Fruit fly (Drosophila melanogaster) whole organism, embryonic: ENCODE data around the gene Cul6.

Source experiments
- CG10654 ChIP-seq: fragments of 200-800 bp; sonication (Bioruptor generic); optimal IDR thresholded peaks from 2 replicates; lab custom pipeline; 2016; ENCODE audit warnings: missing biosample characterization, missing genetic modification characterization
- CG10979 ChIP-seq: fragments of 200-800 bp; sonication (Bioruptor generic); optimal IDR thresholded peaks from 2 replicates; lab custom pipeline; 2018; ENCODE audit warnings: missing biosample characterization, mild to moderate bottlenecking, missing genetic modification characterization, moderate library complexity
- CG11504 ChIP-seq: fragments of 200-800 bp; sonication (Bioruptor generic); optimal IDR thresholded peaks from 3 replicates; lab custom pipeline; 2019; ENCODE audit warnings: missing biosample characterization, mild to moderate bottlenecking, missing genetic modification characterization, moderate library complexity
- CG12219 ChIP-seq: fragments of 200-800 bp; sonication (Bioruptor generic); optimal IDR thresholded peaks from 3 replicates; lab custom pipeline; 2018; ENCODE audit warnings: missing biosample characterization, mild to moderate bottlenecking, missing genetic modification characterization
- CG1233 ChIP-seq: fragments of 200-800 bp; sonication (Bioruptor generic); optimal IDR thresholded peaks from 4 replicates; lab custom pipeline; 2018; ENCODE audit warnings: missing biosample characterization, mild to moderate bottlenecking, missing genetic modification characterization
- CG14667 ChIP-seq: fragments of 200-800 bp; sonication (Bioruptor generic); IDR thresholded peaks from 2 replicates; pipeline ENCODE4 v1.3.6; 2022; ENCODE audit warnings: missing biosample characterization, missing genetic modification characterization
- CG15269 ChIP-seq: fragments of 200-800 bp; sonication (Bioruptor generic); optimal IDR thresholded peaks from 2 replicates; lab custom pipeline; 2018; ENCODE audit warnings: missing biosample characterization, mild to moderate bottlenecking, missing genetic modification characterization, moderate library complexity
- CG15514 ChIP-seq: fragments of 200-800 bp; sonication (Bioruptor generic); optimal IDR thresholded peaks from 3 replicates; lab custom pipeline; 2017; ENCODE audit warnings: missing biosample characterization, missing genetic modification characterization, mild to moderate bottlenecking, moderate library complexity, missing genetic modification reagents
- CG16779 ChIP-seq: fragments of 200-800 bp; sonication (Bioruptor generic); IDR thresholded peaks from 2 replicates; pipeline ENCODE4 v1.3.6; 2022; ENCODE audit warnings: missing biosample characterization, missing genetic modification characterization
- CG17361 ChIP-seq: fragments of 200-800 bp; sonication (Bioruptor generic); IDR thresholded peaks from 3 replicates; pipeline ENCODE4 v1.3.6; 2022; ENCODE audit warnings: missing biosample characterization, missing genetic modification characterization
- CG17829 ChIP-seq: fragments of 200-800 bp; optimal IDR thresholded peaks from 2 replicates; lab custom pipeline; 2019; ENCODE audit warnings: missing biosample characterization, mild to moderate bottlenecking, missing genetic modification characterization, moderate library complexity
- CG30431 ChIP-seq: fragments of 200-800 bp; sonication (Bioruptor generic); optimal IDR thresholded peaks from 2 replicates; lab custom pipeline; 2017; ENCODE audit warnings: missing biosample characterization, missing genetic modification characterization
- CG3281 ChIP-seq: fragments of 200-800 bp; sonication (Bioruptor generic); optimal IDR thresholded peaks from 3 replicates; lab custom pipeline; 2017; ENCODE audit warnings: missing biosample characterization, mild to moderate bottlenecking, missing genetic modification characterization
- CG34224 ChIP-seq: fragments of 200-800 bp; sonication (Bioruptor generic); IDR thresholded peaks from 3 replicates; pipeline ENCODE4 v1.3.6; 2022; ENCODE audit warnings: missing biosample characterization, missing genetic modification characterization; ENCODE audit not compliant: partially characterized antibody
- CG9437 ChIP-seq: fragments of 200-800 bp; sonication (Bioruptor generic); optimal IDR thresholded peaks from 2 replicates; lab custom pipeline; 2018; ENCODE audit warnings: missing biosample characterization, mild to moderate bottlenecking, missing genetic modification characterization
- CG9609 ChIP-seq: fragments of 200-800 bp; sonication (Bioruptor generic); optimal IDR thresholded peaks from 3 replicates; lab custom pipeline; 2016; ENCODE audit warnings: missing biosample characterization, missing genetic modification characterization
- D19A ChIP-seq: fragments of 200-800 bp; optimal IDR thresholded peaks from 3 replicates; lab custom pipeline; 2019; ENCODE audit warnings: missing biosample characterization, mild to moderate bottlenecking, missing genetic modification characterization, moderate library complexity
- Dad ChIP-seq: fragments of 200-800 bp; sonication (Bioruptor generic); optimal IDR thresholded peaks from 3 replicates; lab custom pipeline; 2016; ENCODE audit warnings: missing biosample characterization, missing genetic modification characterization
- Dbx ChIP-seq: fragments of 200-800 bp; sonication (Bioruptor generic); IDR thresholded peaks from 3 replicates; pipeline ENCODE4 v1.3.6; 2022; ENCODE audit warnings: missing biosample characterization, missing genetic modification characterization
- Doc3 ChIP-seq: fragments of 200-800 bp; sonication (Bioruptor generic); IDR thresholded peaks from 3 replicates; pipeline ENCODE4 v1.3.6; 2022; ENCODE audit warnings: missing biosample characterization, missing genetic modification characterization; ENCODE audit not compliant: partially characterized antibody
- E2f1 ChIP-seq: fragments of 200-800 bp; sonication (Bioruptor generic); IDR thresholded peaks from 2 replicates; pipeline ENCODE4 v1.3.6; 2022; ENCODE audit warnings: missing biosample characterization, missing genetic modification characterization
- Gug ChIP-seq: fragments of 200-800 bp; sonication (Bioruptor generic); IDR thresholded peaks from 4 replicates; pipeline ENCODE4 v1.3.6; 2022; ENCODE audit warnings: missing biosample characterization, missing genetic modification characterization
- Mad ChIP-seq: fragments of 200-800 bp; sonication (Bioruptor generic); optimal IDR thresholded peaks from 2 replicates; lab custom pipeline; 2016; ENCODE audit warnings: missing biosample characterization, missing genetic modification characterization
- Six4 ChIP-seq: fragments of 200-800 bp; sonication (Bioruptor generic); optimal IDR thresholded peaks from 2 replicates; lab custom pipeline; 2016; ENCODE audit warnings: missing biosample characterization, missing genetic modification characterization
- ato ChIP-seq: fragments of 200-800 bp; sonication (Bioruptor generic); IDR thresholded peaks from 2 replicates; pipeline ENCODE4 v1.3.6; 2022; ENCODE audit warnings: missing biosample characterization, missing genetic modification characterization; ENCODE audit not compliant: partially characterized antibody
- cg ChIP-seq: fragments of 200-800 bp; sonication (Bioruptor generic); optimal IDR thresholded peaks from 3 replicates; lab custom pipeline; 2019; ENCODE audit warnings: missing biosample characterization, mild to moderate bottlenecking, missing genetic modification characterization, moderate library complexity
- ci ChIP-seq: fragments of 200-800 bp; sonication (Bioruptor generic); IDR thresholded peaks from 3 replicates; pipeline ENCODE4 v1.3.6; 2022; ENCODE audit warnings: missing biosample characterization, missing genetic modification characterization
- crp ChIP-seq, 2 experiments: fragments of 200-800 bp; sonication (Bioruptor generic); optimal IDR thresholded peaks; 2 replicates in 1 of 2; 3 replicates in 1 of 2; lab custom pipeline; 2017; ENCODE audit warnings: missing biosample characterization in 2 of 2, missing genetic modification characterization in 2 of 2, mild to moderate bottlenecking in 1 of 2, moderate library complexity in 1 of 2
- cwo ChIP-seq: fragments of 200-800 bp; sonication (Bioruptor generic); optimal IDR thresholded peaks from 3 replicates; lab custom pipeline; 2017; ENCODE audit warnings: missing biosample characterization, missing genetic modification characterization, mild to moderate bottlenecking, moderate library complexity, missing genetic modification reagents
- dati ChIP-seq: fragments of 200-800 bp; sonication (Bioruptor generic); IDR thresholded peaks from 2 replicates; pipeline ENCODE4 v1.3.6; 2022; ENCODE audit warnings: missing biosample characterization, missing genetic modification characterization
- dm ChIP-seq: fragments of 200-800 bp; sonication (Bioruptor generic); optimal IDR thresholded peaks from 3 replicates; lab custom pipeline; 2016; ENCODE audit warnings: missing biosample characterization, missing genetic modification characterization
- ems ChIP-seq: fragments of 200-800 bp; sonication (Bioruptor generic); optimal IDR thresholded peaks from 3 replicates; lab custom pipeline; 2016; ENCODE audit warnings: missing biosample characterization, missing genetic modification characterization
- gcm2 ChIP-seq: fragments of 200-800 bp; sonication (Bioruptor generic); optimal IDR thresholded peaks from 2 replicates; lab custom pipeline; 2016; ENCODE audit warnings: missing biosample characterization, missing genetic modification characterization
- grau ChIP-seq: fragments of 200-800 bp; optimal IDR thresholded peaks from 3 replicates; lab custom pipeline; 2019; ENCODE audit warnings: missing biosample characterization, mild to moderate bottlenecking, missing genetic modification characterization, moderate library complexity
- hb ChIP-seq: fragments of 200-800 bp; sonication (Bioruptor generic); IDR thresholded peaks from 3 replicates; pipeline ENCODE4 v1.3.6; 2022; ENCODE audit warnings: missing biosample characterization, missing genetic modification characterization; ENCODE audit not compliant: partially characterized antibody
- hkb ChIP-seq, 2 experiments: fragments of 200-800 bp in 1 of 2; fragments of >200 bp in 1 of 2; sonication (Bioruptor generic) in 1 of 2; IDR thresholded peaks in 1 of 2; optimal IDR thresholded peaks in 1 of 2; 2 replicates each; pipeline versions ENCODE4 v1.3.6 to Lab custom; 2017 to 2022; ENCODE audit warnings: missing biosample characterization in 1 of 2, missing genetic modification characterization in 1 of 2
- ind ChIP-seq: fragments of 200-800 bp; sonication (Bioruptor generic); optimal IDR thresholded peaks from 3 replicates; lab custom pipeline; 2016; ENCODE audit warnings: missing biosample characterization, missing genetic modification characterization
- jing ChIP-seq: fragments of 200-800 bp; sonication (Bioruptor generic); optimal IDR thresholded peaks from 2 replicates; lab custom pipeline; 2018; ENCODE audit warnings: missing biosample characterization, mild to moderate bottlenecking, missing genetic modification characterization
- lilli ChIP-seq: fragments of 200-800 bp; sonication (Bioruptor generic); optimal IDR thresholded peaks from 3 replicates; lab custom pipeline; 2016; ENCODE audit warnings: missing biosample characterization, missing genetic modification characterization
- nerfin-2 ChIP-seq: fragments of 200-800 bp; sonication (Bioruptor generic); IDR thresholded peaks from 2 replicates; pipeline ENCODE4 v1.3.6; 2022; ENCODE audit warnings: missing biosample characterization, missing genetic modification characterization; ENCODE audit not compliant: partially characterized antibody
- odd ChIP-seq: fragments of 200-800 bp; sonication (Bioruptor generic); optimal IDR thresholded peaks from 2 replicates; lab custom pipeline; 2017; ENCODE audit warnings: missing biosample characterization, mild to moderate bottlenecking, missing genetic modification characterization
- otp ChIP-seq: fragments of 200-800 bp; sonication (Bioruptor generic); IDR thresholded peaks from 3 replicates; pipeline ENCODE4, ENCODE4 v1.3.6; 2022; ENCODE audit warnings: missing biosample characterization, missing genetic modification characterization
- pb ChIP-seq: fragments of 200-800 bp; sonication (Bioruptor generic); optimal IDR thresholded peaks from 3 replicates; lab custom pipeline; 2016; ENCODE audit warnings: missing biosample characterization, missing genetic modification characterization
- repo ChIP-seq: fragments of 200-800 bp; sonication (Bioruptor generic); optimal IDR thresholded peaks from 2 replicates; lab custom pipeline; 2016; ENCODE audit warnings: missing biosample characterization, missing genetic modification characterization
- toy ChIP-seq: fragments of 200-800 bp; sonication (Bioruptor generic); IDR thresholded peaks from 2 replicates; pipeline ENCODE4 v1.3.6; 2022; ENCODE audit warnings: missing biosample characterization, missing genetic modification characterization

The Cul6 gene

DNA sequence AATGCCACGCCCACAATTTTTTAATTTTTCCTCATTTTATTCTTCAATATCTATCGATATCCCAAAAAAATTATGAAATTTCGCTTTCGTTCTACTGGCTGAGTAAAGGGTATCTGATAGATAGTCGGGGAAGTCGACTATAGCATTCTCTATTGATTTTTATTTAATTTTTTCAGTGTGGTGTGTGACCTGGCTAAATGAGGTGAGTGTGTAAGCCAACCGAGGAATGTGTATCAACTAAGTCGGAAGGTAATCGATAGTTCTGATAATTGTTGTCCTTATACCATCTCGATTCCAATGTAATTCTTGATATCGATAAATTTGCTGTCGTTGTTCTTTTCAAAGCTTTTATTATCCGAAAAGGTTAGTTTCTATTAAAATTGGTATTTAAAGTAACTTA lies 5.0 kb downstream of the Cul6 start, which contains the start of gene CG11263 (continued):
- TF ChIP-seq ci (GFP tag; lab: Robert Waterston, UW) (0 out of 3 replicates have a peak, but pooled peaks have one; percentile 17), Dad (GFP tag; lab: Kevin White, UChicago) (peak; percentile 25), CG16779 (GFP tag; lab: Robert Waterston, UW) (no peak), CG12219 (GFP tag; lab: Kevin White, UChicago) (no peak), CG15514 (peak; percentile 69), CG17361 (GFP tag; lab: Robert Waterston, UW) (peak; percentile 37; the same call in 1 of the 3 replicates), Six4 (GFP tag; lab: Kevin White, UChicago) (peak; percentile 6), CG11504 (tag; lab: Kevin White, UChicago) (no peak), gcm2 (GFP tag; lab: Kevin White, UChicago) (peak; percentile 12), hb (GFP tag; lab: Robert Waterston, UW) (peak; percentile 83), ind (GFP tag; lab: Kevin White, UChicago) (peak; percentile 43), dm (GFP tag; lab: Kevin White, UChicago) (peak; percentile 54), CG17829 (peak; percentile 21), repo (GFP tag; lab: Kevin White, UChicago) (peak; percentile 7), E2f1 (GFP tag; lab: Robert Waterston, UW) (peak; percentile 50), CG3281 (GFP tag; lab: Kevin White, UChicago) (peak; percentile 28), CG15269 (tag; lab: Kevin White, UChicago) (peak; percentile 28), CG9609 (GFP tag; lab: Kevin White, UChicago) (peak; percentile 18), Gug (GFP tag; lab: Robert Waterston, UW) (peak; percentile 53; the same call in 1 of the 4 replicates), Doc3 (peak; percentile 71; the same call in 2 of the 3 replicates), ato (GFP tag; lab: Robert Waterston, UW) (peak; percentile 90), ems (GFP tag; lab: Kevin White, UChicago) (peak; percentile 50), crp (GFP tag; optimal IDR thresholded peaks at IDR 0.05; lab: Kevin White, UChicago) (peak in 1 of 2 experiments; percentile 49), D19A (tag; lab: Kevin White, UChicago) (peak; percentile 44)

DNA sequence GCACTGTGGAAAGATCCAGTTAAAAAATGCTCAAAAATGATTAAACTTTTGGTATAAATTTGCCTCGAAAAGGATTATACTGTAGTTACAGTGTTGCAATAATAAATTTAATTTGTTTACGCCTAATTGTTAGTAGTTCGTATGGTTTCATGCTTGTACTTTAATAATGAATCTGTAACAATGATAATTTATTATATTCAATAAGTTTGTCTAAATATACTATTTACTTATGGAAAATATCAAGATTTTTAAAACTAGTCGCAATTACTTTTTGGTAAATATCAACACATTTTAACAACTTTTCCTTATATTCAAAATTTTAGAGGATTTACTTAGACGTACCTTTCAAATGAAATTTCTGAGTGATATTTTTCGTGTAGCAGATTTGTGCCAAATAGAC lies 16.6 kb downstream of the Cul6 start, which contains the start of gene CG11262:
Gene CG11262, plus strand, starts transcription at position 301 of the 400 bp plus-strand sequence.
- TF ChIP-seq CG10979 (tag; lab: Kevin White, UChicago) (no peak), grau (tag; lab: Kevin White, UChicago) (no peak), CG10654 (GFP tag; lab: Kevin White, UChicago) (no peak), Mad (GFP tag; lab: Kevin White, UChicago) (no peak), toy (GFP tag; lab: Robert Waterston, UW) (no peak), hkb (optimal IDR thresholded peaks at IDR 0.05; lab: Kevin White, UChicago) (no peak), hkb (GFP tag; IDR thresholded peaks at IDR 0.05; lab: Robert Waterston, UW) (no peak)

DNA sequence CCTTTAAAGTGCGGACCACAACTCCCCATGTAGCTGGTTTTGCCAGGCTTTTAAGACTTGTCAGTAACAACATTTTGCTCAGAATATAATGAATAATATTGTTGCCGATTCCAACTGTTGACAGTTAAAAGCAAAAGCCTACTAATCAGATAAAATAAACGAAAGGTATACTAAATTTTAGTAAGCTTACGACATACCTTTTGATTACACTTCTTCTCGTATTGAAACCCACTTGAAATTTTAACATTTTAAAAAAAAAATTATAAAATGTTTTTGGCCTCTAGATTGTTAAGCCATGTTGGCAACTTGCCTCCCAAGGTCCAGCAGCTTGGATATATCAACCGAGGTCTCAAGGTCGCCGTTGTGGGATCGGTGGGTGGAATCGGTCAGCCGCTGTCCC lies 39.2 kb downstream of the Cul6 start, which contains the start of the genes CG10748 and CG10749:
Gene CG10748, minus strand, starts transcription at position 101 of the 400 bp plus-strand sequence.
Gene CG10749, plus strand, starts transcription at position 216 of the 400 bp plus-strand sequence.
- TF ChIP-seq CG30431 (GFP tag; lab: Kevin White, UChicago), result no peak
- TF ChIP-seq, all 482 proteins: peak for 0

DNA sequence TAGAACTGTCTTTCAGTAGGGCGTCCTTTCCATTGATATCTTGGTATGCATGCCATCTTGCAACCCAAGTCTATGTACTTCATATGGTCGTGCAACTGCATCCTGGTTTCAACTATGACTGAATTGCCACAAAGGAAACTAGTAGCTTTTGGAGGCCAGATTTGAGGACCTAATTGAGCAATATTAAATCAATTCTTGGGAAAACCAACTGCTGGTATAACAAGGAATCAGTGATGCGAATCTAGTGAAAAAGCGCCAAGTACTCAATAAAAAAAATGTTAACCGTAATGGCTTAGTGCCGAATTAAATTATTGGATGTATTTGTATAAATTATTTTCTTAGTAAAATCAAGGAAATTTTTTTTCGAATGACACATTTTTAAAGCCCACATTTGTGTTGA lies 43.9 kb downstream of the Cul6 start, which contains the start of gene Or69a:
Gene Or69a, minus strand, starts transcription at position 101 of the 400 bp plus-strand sequence.
- TF ChIP-seq CG34224 (GFP tag; lab: Robert Waterston, UW) (no peak), odd (GFP tag; lab: Kevin White, UChicago) (no peak), Dbx (no peak), CG9437 (GFP tag; lab: Kevin White, UChicago) (no peak), cwo (GFP tag; lab: Kevin White, UChicago) (no peak), CG14667 (no peak), dati (GFP tag; lab: Robert Waterston, UW) (no peak), pb (no peak), Dad (GFP tag; lab: Kevin White, UChicago) (no peak), nerfin-2 (no peak), cg (GFP tag; lab: Kevin White, UChicago) (no peak), CG11504 (tag; lab: Kevin White, UChicago) (no peak), lilli (GFP tag; lab: Kevin White, UChicago) (no peak), CG1233 (GFP tag; lab: Kevin White, UChicago) (no peak), jing (no peak), otp (no peak)
